Fruit fly (Drosophila melanogaster) ovary, adult (tissue): ENCODE measurements around the gene CG34140.

Source experiments
- CG17801 ChIP-seq: fragments of 200-800 bp; optimal IDR thresholded peaks from 2 replicates; lab custom pipeline; 2019; ENCODE audit warnings: missing biosample characterization, mild to moderate bottlenecking, missing genetic modification characterization, moderate library complexity; ENCODE audit not compliant: partially characterized antibody

CG34140 gene

dm6 chr3L:199754-200596 lies 15.8 kb upstream of the CG34140 start, which contains the start of the genes rno and mri:
TSS of gene rno (minus strand) at chr3L:199762.
TSS of gene mri (plus strand) at chr3L:200174.
- peak; percentile 76 for TF ChIP-seq CG17801

- no peak for TF ChIP-seq CG17801
Measured at dm6 chr3L:199050-199745, 15.0 kb upstream of the CG34140 start.

dm6 chr3L:180262-180543 lies 4.0 kb downstream of the CG34140 start:
- TF ChIP-seq CG17801 = peak; percentile 16

dm6 chr3L:179490-180261 lies 4.5 kb downstream of the CG34140 start, which contains the start of gene CG13875:
TSS of gene CG13875 (plus strand) at chr3L:179923.
- TF ChIP-seq CG17801 = no peak

dm6 chr3L:178913-179488 lies 5.2 kb downstream of the CG34140 start, which contains the start of gene Vdup1:
TSS of gene Vdup1 (minus strand) at chr3L:178963.
- TF ChIP-seq CG17801 = no peak

- TF ChIP-seq CG17801 = no peak
Measured at dm6 chr3L:178445-178844, 5.8 kb downstream of the CG34140 start.

- no peak for TF ChIP-seq CG17801
Measured at dm6 chr3L:177938-178337, 6.3 kb downstream of the CG34140 start.

dm6 chr3L:175949-176348 lies 8.3 kb downstream of the CG34140 start, which contains the start of gene CG7049:
TSS of gene CG7049 (minus strand) at chr3L:176228.
- TF ChIP-seq CG17801 = peak; percentile 43

- no peak for TF ChIP-seq CG17801
Measured at dm6 chr3L:174501-174900, 9.7 kb downstream of the CG34140 start.

dm6 chr3L:171729-172128 lies 12.5 kb downstream of the CG34140 start:
- TF ChIP-seq CG17801 = no peak

- TF ChIP-seq CG17801 = no peak
Measured at dm6 chr3L:166789-167132, 17.5 kb downstream of the CG34140 start.

dm6 chr3L:165981-166788 lies 18.0 kb downstream of the CG34140 start:
- no peak for TF ChIP-seq CG17801

dm6 chr3L:161833-162587 lies 22.2 kb downstream of the CG34140 start:
- no peak for TF ChIP-seq CG17801

dm6 chr3L:160446-161094 lies 23.7 kb downstream of the CG34140 start:
- peak; percentile 34 for TF ChIP-seq CG17801
